Worm (Caenorhabditis elegans) whole organism, L4/young adult: Measurements from ENCODE around the gene rnh-1.0.

ENCODE experiments used
- W03F9.2 ChIP-seq: fragments of 150-350 bp; optimal IDR thresholded peaks from 2 replicates; lab custom pipeline; 2014; ENCODE audit warnings: missing biosample characterization, missing genetic modification characterization
- him-1 ChIP-seq: sonication (generic microtip); optimal IDR thresholded peaks from 2 replicates; lab custom pipeline; 2016; ENCODE audit warnings: missing genotype, missing genetic modification reagents, missing genetic modification characterization, missing compliant biosample characterization

DNA sequence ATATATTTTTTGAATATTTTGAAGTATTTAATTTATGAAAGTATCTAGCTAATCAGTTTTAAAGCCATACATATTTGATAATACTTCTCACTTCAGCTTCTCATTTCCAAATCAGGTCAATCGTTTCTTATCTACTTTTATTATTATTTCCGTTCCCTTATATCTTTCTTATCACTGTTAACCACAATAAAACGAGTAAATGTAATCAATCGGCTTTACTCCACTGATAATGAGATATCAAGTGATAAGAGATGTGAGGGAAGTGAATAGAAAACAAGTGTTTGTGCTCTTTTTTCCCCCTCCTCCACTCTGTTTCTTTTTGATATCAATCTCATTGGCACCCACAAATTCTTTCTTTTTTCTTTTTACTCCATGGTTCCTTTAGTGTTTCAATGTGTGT, 28.6 kb upstream of the rnh-1.0 start:
- no peak for TF ChIP-seq him-1 (tag; lab: Kevin White, UChicago)
- TF ChIP-seq W03F9.2 (tag; lab: Kevin White, UChicago), result no peak
